Fruit fly (Drosophila melanogaster) whole organism, embryonic: ENCODE data around the gene CG32087.

Source experiments
- Adf1 ChIP-seq: fragments of 200-800 bp; sonication (Bioruptor generic); IDR thresholded peaks from 2 replicates; pipeline ENCODE4 v1.3.6; 2022; ENCODE audit warnings: missing biosample characterization, missing genetic modification characterization
- Awh ChIP-seq: fragments of 200-800 bp; sonication (Bioruptor generic); IDR thresholded peaks from 2 replicates; pipeline ENCODE4, ENCODE4 v1.3.6; 2022; ENCODE audit warnings: missing biosample characterization, missing genetic modification characterization
- Bgb ChIP-seq: fragments of 200-800 bp; sonication (Bioruptor generic); IDR thresholded peaks from 2 replicates; pipeline ENCODE4 v1.3.6; 2022; ENCODE audit warnings: missing biosample characterization, missing genetic modification characterization; ENCODE audit not compliant: partially characterized antibody
- CG10979 ChIP-seq: fragments of 200-800 bp; sonication (Bioruptor generic); optimal IDR thresholded peaks from 2 replicates; lab custom pipeline; 2018; ENCODE audit warnings: missing biosample characterization, mild to moderate bottlenecking, missing genetic modification characterization, moderate library complexity
- CG1233 ChIP-seq: fragments of 200-800 bp; sonication (Bioruptor generic); optimal IDR thresholded peaks from 4 replicates; lab custom pipeline; 2018; ENCODE audit warnings: missing biosample characterization, mild to moderate bottlenecking, missing genetic modification characterization
- CG12659 ChIP-seq: fragments of 200-800 bp; sonication (Bioruptor generic); optimal IDR thresholded peaks from 3 replicates; lab custom pipeline; 2017; ENCODE audit warnings: mild to moderate bottlenecking, missing biosample characterization, missing genetic modification reagents, missing genetic modification characterization
- CG13123 ChIP-seq: fragments of 200-800 bp; sonication (Bioruptor generic); optimal IDR thresholded peaks from 2 replicates; lab custom pipeline; 2016; ENCODE audit warnings: missing biosample characterization, missing genetic modification characterization
- CG1529 ChIP-seq: fragments of 200-800 bp; sonication (Bioruptor generic); optimal IDR thresholded peaks from 3 replicates; lab custom pipeline; 2018; ENCODE audit warnings: missing biosample characterization, missing genetic modification characterization
- CG2875 ChIP-seq: fragments of 200-800 bp; sonication (Bioruptor generic); optimal IDR thresholded peaks from 2 replicates; lab custom pipeline; 2017; ENCODE audit warnings: missing biosample characterization, mild to moderate bottlenecking, missing genetic modification characterization, missing genetic modification reagents
- CG31388 ChIP-seq: fragments of 200-800 bp; sonication (Bioruptor generic); optimal IDR thresholded peaks from 2 replicates; lab custom pipeline; 2016; ENCODE audit warnings: missing biosample characterization, missing genetic modification characterization
- CG3847 ChIP-seq: fragments of 200-800 bp; sonication (Bioruptor generic); IDR thresholded peaks from 2 replicates; pipeline ENCODE4 v1.3.6; 2022; ENCODE audit warnings: missing biosample characterization, missing genetic modification characterization
- CG6654 ChIP-seq: fragments of 200-800 bp; sonication (Bioruptor generic); optimal IDR thresholded peaks from 2 replicates; lab custom pipeline; 2017; ENCODE audit warnings: missing biosample characterization, mild to moderate bottlenecking, missing genetic modification characterization
- CG7271 ChIP-seq: fragments of 200-800 bp; sonication (Bioruptor generic); optimal IDR thresholded peaks from 2 replicates; lab custom pipeline; 2018; ENCODE audit warnings: missing biosample characterization, mild to moderate bottlenecking, missing genetic modification characterization, moderate library complexity
- CG9609 ChIP-seq: fragments of 200-800 bp; sonication (Bioruptor generic); optimal IDR thresholded peaks from 3 replicates; lab custom pipeline; 2016; ENCODE audit warnings: missing biosample characterization, missing genetic modification characterization
- D ChIP-seq, 2 experiments: fragments of 200-800 bp in 1 of 2; fragments of >200 bp in 1 of 2; sonication (Bioruptor generic) in 1 of 2; optimal IDR thresholded peaks; 2 replicates in 1 of 2; 3 replicates in 1 of 2; lab custom pipeline; 2017; ENCODE audit warnings: mild to moderate bottlenecking in 1 of 2, missing biosample characterization in 1 of 2, missing genetic modification characterization in 1 of 2, missing genetic modification reagents in 1 of 2
- Dbx ChIP-seq: fragments of 200-800 bp; sonication (Bioruptor generic); IDR thresholded peaks from 3 replicates; pipeline ENCODE4 v1.3.6; 2022; ENCODE audit warnings: missing biosample characterization, missing genetic modification characterization
- Doc2 ChIP-seq: fragments of 200-800 bp; sonication (Bioruptor generic); IDR thresholded peaks from 2 replicates; pipeline ENCODE4 v1.3.6; 2022; ENCODE audit warnings: missing biosample characterization, missing genetic modification characterization
- HLHmδ ChIP-seq: fragments of 200-800 bp; sonication (Bioruptor generic); optimal IDR thresholded peaks from 2 replicates; lab custom pipeline; 2018; ENCODE audit warnings: missing biosample characterization, mild to moderate bottlenecking, missing genetic modification characterization, moderate library complexity
- Hr78 ChIP-seq, 2 experiments: fragments of 200-800 bp in 1 of 2; fragments of >200 bp in 1 of 2; sonication (Bioruptor generic) in 1 of 2; optimal IDR thresholded peaks; 2 replicates each; lab custom pipeline; 2017 to 2019; ENCODE audit warnings: missing biosample characterization in 2 of 2, missing genetic modification characterization in 2 of 2, mild to moderate bottlenecking in 1 of 2, moderate library complexity in 1 of 2
- NK7.1 ChIP-seq: fragments of 200-800 bp; sonication (Bioruptor generic); optimal IDR thresholded peaks from 3 replicates; lab custom pipeline; 2016; ENCODE audit warnings: missing biosample characterization, missing genetic modification characterization
- PHDP ChIP-seq: fragments of 200-800 bp; sonication (Bioruptor generic); optimal IDR thresholded peaks from 3 replicates; lab custom pipeline; 2018; ENCODE audit warnings: missing biosample characterization, mild to moderate bottlenecking, missing genetic modification characterization, moderate library complexity
- Rx ChIP-seq: fragments of 200-800 bp; sonication (Bioruptor generic); IDR thresholded peaks from 2 replicates; pipeline ENCODE4 v1.3.6; 2022; ENCODE audit warnings: missing biosample characterization, missing genetic modification characterization
- Tbp ChIP-seq: fragments of >200 bp; optimal IDR thresholded peaks from 2 replicates; lab custom pipeline; 2018; ENCODE audit warnings: missing biosample characterization, missing genetic modification characterization
- Usf ChIP-seq: fragments of 200-800 bp; sonication (Bioruptor generic); optimal IDR thresholded peaks from 2 replicates; lab custom pipeline; 2017; ENCODE audit warnings: missing genotype, missing biosample characterization, missing genetic modification characterization
- Xrp1 ChIP-seq: fragments of 200-800 bp; sonication (Bioruptor generic); IDR thresholded peaks from 2 replicates; pipeline ENCODE4 v1.3.6; 2022; ENCODE audit warnings: missing biosample characterization, missing genetic modification characterization
- ab ChIP-seq: fragments of 200-800 bp; sonication (Bioruptor generic); optimal IDR thresholded peaks from 2 replicates; lab custom pipeline; 2016; ENCODE audit warnings: missing biosample characterization, missing genetic modification characterization
- br ChIP-seq: fragments of >200 bp; optimal IDR thresholded peaks from 2 replicates; lab custom pipeline; 2017
- cato ChIP-seq: fragments of 200-800 bp; sonication (Bioruptor generic); optimal IDR thresholded peaks from 2 replicates; lab custom pipeline; 2016; ENCODE audit warnings: missing biosample characterization, missing genetic modification characterization, borderline replicate concordance
- crol ChIP-seq: fragments of 200-800 bp; sonication (Bioruptor generic); IDR thresholded peaks from 2 replicates; pipeline ENCODE4 v1.3.6; 2022; ENCODE audit warnings: missing biosample characterization, missing genetic modification characterization
- da ChIP-seq: fragments of 200-800 bp; sonication (Bioruptor generic); optimal IDR thresholded peaks from 2 replicates; lab custom pipeline; 2016; ENCODE audit warnings: missing biosample characterization, missing genetic modification characterization
- dimm ChIP-seq: fragments of 200-800 bp; sonication (Bioruptor generic); IDR thresholded peaks from 2 replicates; pipeline ENCODE4 v1.3.6; 2022; ENCODE audit warnings: missing biosample characterization, missing genetic modification characterization
- ems ChIP-seq: fragments of 200-800 bp; sonication (Bioruptor generic); optimal IDR thresholded peaks from 3 replicates; lab custom pipeline; 2016; ENCODE audit warnings: missing biosample characterization, missing genetic modification characterization
- eve ChIP-seq, 2 experiments: fragments of >200 bp; optimal IDR thresholded peaks; 2 replicates each; lab custom pipeline; 2017; ENCODE audit warnings: missing biosample characterization in 2 of 2, missing genetic modification characterization in 2 of 2
- ftz-f1 ChIP-seq: fragments of 200-800 bp; sonication (Bioruptor generic); optimal IDR thresholded peaks from 2 replicates; lab custom pipeline; 2016; ENCODE audit warnings: missing biosample characterization, missing genetic modification characterization
- hbn ChIP-seq: fragments of 200-800 bp; sonication (Bioruptor generic); IDR thresholded peaks from 2 replicates; pipeline ENCODE4 v1.3.6; 2022; ENCODE audit warnings: missing biosample characterization, missing genetic modification characterization; ENCODE audit not compliant: partially characterized antibody
- her ChIP-seq: fragments of 200-800 bp; sonication (Bioruptor generic); optimal IDR thresholded peaks from 2 replicates; lab custom pipeline; 2016; ENCODE audit warnings: missing biosample characterization, missing genetic modification characterization
- jigr1 ChIP-seq: fragments of 200-800 bp; sonication (Bioruptor generic); IDR thresholded peaks from 3 replicates; pipeline ENCODE4 v1.3.6; 2022; ENCODE audit warnings: missing biosample characterization, missing genetic modification characterization
- kay ChIP-seq: fragments of 200-800 bp; sonication (Bioruptor generic); optimal IDR thresholded peaks from 2 replicates; lab custom pipeline; 2016; ENCODE audit warnings: missing biosample characterization, missing genetic modification characterization
- knrl ChIP-seq: fragments of 200-800 bp; sonication (Bioruptor generic); IDR thresholded peaks from 3 replicates; pipeline ENCODE4 v1.3.6; 2022; ENCODE audit warnings: missing biosample characterization, missing genetic modification characterization; ENCODE audit not compliant: partially characterized antibody
- lov ChIP-seq, 2 experiments: fragments of 200-800 bp in 1 of 2; fragments of >200 bp in 1 of 2; sonication (Bioruptor generic) in 1 of 2; IDR thresholded peaks in 1 of 2; optimal IDR thresholded peaks in 1 of 2; 2 replicates in 1 of 2; 3 replicates in 1 of 2; pipeline versions ENCODE4 v1.3.6 to Lab custom; 2017 to 2022; ENCODE audit warnings: missing biosample characterization in 1 of 2, missing genetic modification characterization in 1 of 2
- phol ChIP-seq: fragments of 200-800 bp; sonication (Bioruptor generic); optimal IDR thresholded peaks from 3 replicates; lab custom pipeline; 2018; ENCODE audit warnings: missing biosample characterization, mild to moderate bottlenecking, missing genetic modification characterization, moderate library complexity
- psq ChIP-seq: fragments of 200-800 bp; sonication (Bioruptor generic); optimal IDR thresholded peaks from 2 replicates; lab custom pipeline; 2017; ENCODE audit warnings: missing biosample characterization, missing genetic modification characterization
- pzg ChIP-seq: fragments of 200-800 bp; sonication (Bioruptor generic); optimal IDR thresholded peaks from 3 replicates; lab custom pipeline; 2018; ENCODE audit warnings: missing biosample characterization, mild to moderate bottlenecking, missing genetic modification characterization, moderate library complexity
- sim ChIP-seq: fragments of 200-800 bp; sonication (Bioruptor generic); IDR thresholded peaks from 2 replicates; pipeline ENCODE4 v1.3.6; 2022; ENCODE audit warnings: missing biosample characterization, missing genetic modification characterization
- unpg ChIP-seq: fragments of 200-800 bp; sonication (Bioruptor generic); optimal IDR thresholded peaks from 3 replicates; lab custom pipeline; 2018; ENCODE audit warnings: missing biosample characterization, mild to moderate bottlenecking, missing genetic modification characterization, moderate library complexity
- vnd ChIP-seq: fragments of 200-800 bp; sonication (Bioruptor generic); IDR thresholded peaks from 3 replicates; pipeline ENCODE4 v1.3.6; 2022; ENCODE audit warnings: missing biosample characterization, missing genetic modification characterization; ENCODE audit not compliant: partially characterized antibody
- z ChIP-seq: fragments of 200-800 bp; sonication (Bioruptor generic); IDR thresholded peaks from 3 replicates; pipeline ENCODE4 v1.3.6; 2022; ENCODE audit warnings: missing biosample characterization, missing genetic modification characterization
- zfh1 ChIP-seq: fragments of 200-800 bp; sonication (Bioruptor generic); IDR thresholded peaks from 3 replicates; pipeline ENCODE4 v1.3.6; 2022; ENCODE audit warnings: missing biosample characterization, missing genetic modification characterization

CG32087 gene

DNA sequence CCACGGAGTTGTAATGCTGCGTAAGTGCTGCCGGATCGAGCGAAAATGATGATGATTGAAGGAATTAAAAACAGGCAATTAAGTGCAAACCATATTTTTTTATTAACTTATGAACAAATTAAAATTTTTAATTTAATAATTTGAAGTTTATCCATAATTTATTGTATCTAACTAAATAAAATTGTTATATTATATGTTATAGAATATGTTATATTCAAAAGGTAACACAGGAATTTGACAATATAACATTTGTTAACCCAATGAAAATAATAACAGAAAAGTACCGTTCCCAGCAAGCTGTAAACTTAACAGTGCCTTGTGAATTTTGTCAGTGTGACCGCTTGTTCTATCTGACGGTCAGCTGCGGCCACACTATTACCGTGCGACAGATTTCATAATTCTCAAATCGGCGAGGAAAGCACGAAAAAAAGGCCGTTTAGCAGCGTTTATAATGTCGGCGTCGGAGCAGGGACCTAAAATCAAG lies 23.3 kb upstream of the CG32087 start, which contains the start of the genes Ccdc56 and mtTFB1 (continued):
- TF ChIP-seq HLHmδ, result no peak
- no peak for TF ChIP-seq Hr78 (GFP tag; optimal IDR thresholded peaks at IDR 0.05; lab: Kevin White, UChicago)
- TF ChIP-seq vnd (GFP tag; lab: Robert Waterston, UW), result no peak
- no peak for TF ChIP-seq CG3847 (GFP tag; lab: Robert Waterston, UW)
- peak; percentile 6 for TF ChIP-seq phol

DNA sequence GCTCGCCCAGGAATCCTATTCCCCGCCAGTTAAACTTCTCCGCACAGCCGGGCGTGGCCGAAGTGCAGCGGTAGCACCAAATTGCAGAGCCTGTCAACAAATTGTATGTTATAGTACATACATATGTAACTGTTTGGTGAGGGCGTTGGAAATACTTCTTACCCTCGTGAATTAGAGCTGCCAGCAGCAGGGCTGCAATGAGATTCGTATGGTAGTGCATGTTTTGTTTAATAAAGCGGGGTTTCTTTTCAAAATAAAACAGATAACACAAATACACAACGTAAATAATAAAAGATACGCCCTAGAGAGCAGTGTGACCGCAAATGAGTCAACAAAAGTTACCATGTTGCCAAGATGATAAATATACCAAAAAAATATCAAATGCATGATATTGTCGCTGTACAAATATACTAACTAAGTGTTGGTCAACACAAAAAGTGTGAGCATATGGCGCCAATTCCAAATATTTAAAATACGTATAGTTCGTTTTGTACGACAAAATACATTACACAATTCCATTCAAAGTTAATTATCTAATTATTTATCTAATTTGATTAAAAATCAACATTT lies 20.8 kb upstream of the CG32087 start, which contains the start of gene crim:
TSS of gene crim (minus strand) at position 328 of the 570 bp plus-strand sequence.
- TF ChIP-seq lov (optimal IDR thresholded peaks at IDR 0.05; lab: Kevin White, UChicago) (no peak), lov (GFP tag; IDR thresholded peaks at IDR 0.05; lab: Robert Waterston, UW) (no peak), zfh1 (GFP tag; lab: Robert Waterston, UW) (no peak), Usf (no peak), CG7271 (tag; lab: Kevin White, UChicago) (no peak), jigr1 (GFP tag; lab: Robert Waterston, UW) (no peak), Doc2 (no peak), CG31388 (GFP tag; lab: Kevin White, UChicago) (no peak), Adf1 (GFP tag; lab: Robert Waterston, UW) (no peak), psq (GFP tag; lab: Kevin White, UChicago) (no peak), CG13123 (GFP tag; lab: Kevin White, UChicago) (no peak), sim (GFP tag; lab: Robert Waterston, UW) (no peak), da (no peak), CG10979 (tag; lab: Kevin White, UChicago) (no peak), NK7.1 (GFP tag; lab: Kevin White, UChicago) (no peak), Xrp1 (no peak), her (no peak), Dbx (GFP tag; lab: Robert Waterston, UW) (0 out of 3 replicates have a peak, but pooled peaks have one; percentile 14), CG9609 (GFP tag; lab: Kevin White, UChicago) (no peak), CG1233 (GFP tag; lab: Kevin White, UChicago) (no peak), CG2875 (GFP tag; lab: Kevin White, UChicago) (no peak), phol (peak; percentile 42), hbn (GFP tag; lab: Robert Waterston, UW) (no peak), ab (no peak), cato (GFP tag; lab: Kevin White, UChicago) (no peak), ems (GFP tag; lab: Kevin White, UChicago) (no peak), Awh (0 out of 2 replicates have a peak, but pooled peaks have one; percentile 38), eve (GFP tag; optimal IDR thresholded peaks at IDR 0.05; lab: Kevin White, UChicago) (no peak), Bgb (GFP tag; lab: Robert Waterston, UW) (peak; percentile 30; the same call in 1 of the 2 replicates), Rx (GFP tag; lab: Robert Waterston, UW) (no peak), knrl (peak; percentile 40; the same call in 1 of the 3 replicates), PHDP (tag; lab: Kevin White, UChicago) (peak; percentile 30), CG6654 (GFP tag; lab: Kevin White, UChicago) (no peak), unpg (GFP tag; lab: Kevin White, UChicago) (peak; percentile 3), CG1529 (GFP tag; lab: Kevin White, UChicago) (no peak), crol (GFP tag; lab: Robert Waterston, UW) (no peak), pzg (GFP tag; lab: Kevin White, UChicago) (peak; percentile 96), dimm (no peak), CG12659 (GFP tag; lab: Kevin White, UChicago) (peak; percentile 15), ftz-f1 (GFP tag; lab: Kevin White, UChicago) (no peak), br (lab: Kevin White, UChicago) (no peak), kay (no peak), D (optimal IDR thresholded peaks at IDR 0.05; lab: Kevin White, UChicago) (no peak), D (GFP tag; optimal IDR thresholded peaks at IDR 0.05; lab: Kevin White, UChicago) (no peak), Tbp (GFP tag; lab: Kevin White, UChicago) (no peak), z (GFP tag; lab: Robert Waterston, UW) (no peak)
